Fruit fly (Drosophila melanogaster): ENCODE data around the gene CG17192.

CG17192 gene

dm6 chr3R:26982106-26982505 is 36.0 kb downstream of the CG17192 start:
- TF ChIP-seq CG11762 (GFP tag; optimal IDR thresholded peaks at IDR 0.05; ENCODE audit: insufficient read depth) (no peak), CG9139 (GFP tag; optimal IDR thresholded peaks at IDR 0.05) (no peak), eg (GFP tag; IDR thresholded peaks at IDR 0.05) (no peak), Sox15 (GFP tag; optimal IDR thresholded peaks at IDR 0.05) (no peak), Ets21C (GFP tag; optimal IDR thresholded peaks at IDR 0.05) (no peak), svp (GFP tag) (peak; percentile 44), CG6854 (GFP tag; optimal IDR thresholded peaks at IDR 0.05) (no peak), acj6 (GFP tag; optimal IDR thresholded peaks at IDR 0.05) (no peak)

- no peak for TF ChIP-seq dsx (GFP tag; optimal IDR thresholded peaks at IDR 0.05; ENCODE audit: poor library complexity, severe bottlenecking)
- TF ChIP-seq Gug (GFP tag; IDR thresholded peaks at IDR 0.05), result no peak
- TF ChIP-seq CG15336 (GFP tag; IDR thresholded peaks at IDR 0.05), result peak; percentile 27; the same call in 1 of the 2 replicates
- TF ChIP-seq fd85E (GFP tag; optimal IDR thresholded peaks at IDR 0.05), result no peak
- TF ChIP-seq CG16779 (tag; optimal IDR thresholded peaks at IDR 0.05), result no peak
- TF ChIP-seq ss (GFP tag; optimal IDR thresholded peaks at IDR 0.05), result peak in 1 of 2 experiments; percentile 72
- TF ChIP-seq Ets21C (GFP tag; optimal IDR thresholded peaks at IDR 0.05), result no peak
- no peak for TF ChIP-seq Eip93F (GFP tag; optimal IDR thresholded peaks at IDR 0.05)
- TF ChIP-seq Smox (GFP tag; optimal IDR thresholded peaks at IDR 0.05), result no peak
- TF ChIP-seq CG1621 (tag; optimal IDR thresholded peaks at IDR 0.05), result no peak
- TF ChIP-seq CG6854 (GFP tag; optimal IDR thresholded peaks at IDR 0.05), result peak; percentile 58
- TF ChIP-seq eg (GFP tag; IDR thresholded peaks at IDR 0.05), result peak; percentile 62; the same call in 2 of the 3 replicates
- TF ChIP-seq topi (GFP tag; optimal IDR thresholded peaks at IDR 0.05), result no peak
- TF ChIP-seq CG7368 (GFP tag; optimal IDR thresholded peaks at IDR 0.05), result no peak
- no peak for TF ChIP-seq Ets96B (tag; optimal IDR thresholded peaks at IDR 0.05)
- no peak for TF ChIP-seq lz (GFP tag; optimal IDR thresholded peaks at IDR 0.05)
- no peak for TF ChIP-seq spab (GFP tag; optimal IDR thresholded peaks at IDR 0.05)
- TF ChIP-seq CG4318 (GFP tag; optimal IDR thresholded peaks at IDR 0.05), result no peak
- TF ChIP-seq acj6 (GFP tag; optimal IDR thresholded peaks at IDR 0.05), result no peak
- TF ChIP-seq esn (GFP tag; optimal IDR thresholded peaks at IDR 0.05), result peak; percentile 13
- no peak for TF ChIP-seq cyc (GFP tag; optimal IDR thresholded peaks at IDR 0.05)
- TF ChIP-seq CG11762 (GFP tag; optimal IDR thresholded peaks at IDR 0.05; ENCODE audit: insufficient read depth), result no peak
These were observed 37.8 kb downstream of the CG17192 start for dm6 chr3R:26980282-26980691.

- no peak for TF ChIP-seq CG4318 (GFP tag; optimal IDR thresholded peaks at IDR 0.05)
These were observed 39.8 kb downstream of the CG17192 start, which contains the start of the genes CG14253 and CG46313 for dm6 chr3R:26978241-26978640. Gene CG14253, plus strand, starts transcription at chr3R:26978541. Gene CG46313, plus strand, starts transcription at chr3R:26978541.

- TF ChIP-seq Smox (GFP tag; optimal IDR thresholded peaks at IDR 0.05) (no peak), svp (GFP tag) (no peak), fd85E (GFP tag; optimal IDR thresholded peaks at IDR 0.05) (no peak), CG8632 (GFP tag; optimal IDR thresholded peaks at IDR 0.05) (no peak), CG16779 (tag; optimal IDR thresholded peaks at IDR 0.05) (no peak), dac (GFP tag; optimal IDR thresholded peaks at IDR 0.05) (no peak), Blimp-1 (GFP tag; optimal IDR thresholded peaks at IDR 0.05) (no peak), CG32006 (GFP tag; optimal IDR thresholded peaks at IDR 0.05) (no peak), CG6792 (GFP tag; optimal IDR thresholded peaks at IDR 0.05) (no peak), esn (GFP tag; optimal IDR thresholded peaks at IDR 0.05) (no peak), CG9139 (GFP tag; optimal IDR thresholded peaks at IDR 0.05) (no peak), dsx (GFP tag; optimal IDR thresholded peaks at IDR 0.05; ENCODE audit: poor library complexity, severe bottlenecking) (no peak), Sox102F (GFP tag; optimal IDR thresholded peaks at IDR 0.05) (no peak), CG1621 (tag; optimal IDR thresholded peaks at IDR 0.05) (no peak), Met (GFP tag; optimal IDR thresholded peaks at IDR 0.05) (no peak)
These were observed 48.3 kb downstream of the CG17192 start for dm6 chr3R:26969743-26970142.
